Fruit fly (Drosophila melanogaster) whole organism, embryonic: ENCODE results near the gene Art1.

Experiments used
- Atf3 ChIP-seq: fragments of 200-800 bp; sonication (Bioruptor generic); optimal IDR thresholded peaks from 3 replicates; lab custom pipeline; 2016; ENCODE audit warnings: missing biosample characterization, missing genetic modification characterization
- BEAF-32 ChIP-seq: fragments of 200-800 bp; sonication (Bioruptor generic); optimal IDR thresholded peaks from 3 replicates; lab custom pipeline; 2017; ENCODE audit warnings: missing biosample characterization, missing genetic modification characterization, mild to moderate bottlenecking, moderate library complexity, missing genetic modification reagents
- Blimp-1 ChIP-seq: fragments of 200-800 bp; sonication (Bioruptor generic); optimal IDR thresholded peaks from 3 replicates; lab custom pipeline; 2018; ENCODE audit warnings: missing biosample characterization, missing genetic modification characterization, mild to moderate bottlenecking, moderate library complexity, missing genetic modification reagents
- CG11696 ChIP-seq: fragments of 200-800 bp; sonication (Bioruptor generic); IDR thresholded peaks from 2 replicates; pipeline ENCODE4 v1.3.6; 2022; ENCODE audit warnings: missing biosample characterization, missing genetic modification characterization
- CG1602 ChIP-seq: fragments of 200-800 bp; sonication (Bioruptor generic); optimal IDR thresholded peaks from 3 replicates; lab custom pipeline; 2016; ENCODE audit warnings: missing biosample characterization, missing genetic modification characterization
- CG18476 ChIP-seq: fragments of 200-800 bp; sonication (Bioruptor generic); optimal IDR thresholded peaks from 2 replicates; lab custom pipeline; 2016; ENCODE audit warnings: missing biosample characterization, mild to moderate bottlenecking, missing genetic modification characterization
- CG31441 ChIP-seq: fragments of 200-800 bp; sonication (Bioruptor generic); IDR thresholded peaks from 2 replicates; pipeline ENCODE4 v1.3.6; 2022; ENCODE audit warnings: missing biosample characterization, missing genetic modification characterization
- CG4617 ChIP-seq: fragments of 200-800 bp; sonication (Bioruptor generic); optimal IDR thresholded peaks from 3 replicates; lab custom pipeline; 2016; ENCODE audit warnings: missing biosample characterization, missing genetic modification characterization, borderline replicate concordance
- CG4820 ChIP-seq: fragments of 200-800 bp; sonication (Bioruptor generic); optimal IDR thresholded peaks from 3 replicates; lab custom pipeline; 2016; ENCODE audit warnings: missing biosample characterization, missing genetic modification characterization
- CG7556 ChIP-seq: fragments of 200-800 bp; sonication (Bioruptor generic); optimal IDR thresholded peaks from 2 replicates; lab custom pipeline; 2017; ENCODE audit warnings: missing biosample characterization, mild to moderate bottlenecking, missing genetic modification characterization
- D ChIP-seq, 2 experiments: fragments of 200-800 bp in 1 of 2; fragments of >200 bp in 1 of 2; sonication (Bioruptor generic) in 1 of 2; optimal IDR thresholded peaks; 2 replicates in 1 of 2; 3 replicates in 1 of 2; lab custom pipeline; 2017; ENCODE audit warnings: mild to moderate bottlenecking in 1 of 2, missing biosample characterization in 1 of 2, missing genetic modification characterization in 1 of 2, missing genetic modification reagents in 1 of 2
- Dp ChIP-seq: fragments of 200-800 bp; sonication (Bioruptor generic); optimal IDR thresholded peaks from 2 replicates; lab custom pipeline; 2018; ENCODE audit warnings: missing biosample characterization, mild to moderate bottlenecking, missing genetic modification characterization, moderate library complexity
- E2f1 ChIP-seq: fragments of 200-800 bp; sonication (Bioruptor generic); IDR thresholded peaks from 2 replicates; pipeline ENCODE4 v1.3.6; 2022; ENCODE audit warnings: missing biosample characterization, missing genetic modification characterization
- E2f2 ChIP-seq: fragments of 200-800 bp; sonication (Bioruptor generic); IDR thresholded peaks from 2 replicates; pipeline ENCODE4 v1.3.6; 2022; ENCODE audit warnings: missing biosample characterization, missing genetic modification characterization
- Ets97D ChIP-seq: fragments of 200-800 bp; sonication (Bioruptor generic); optimal IDR thresholded peaks from 3 replicates; lab custom pipeline; 2016; ENCODE audit warnings: missing biosample characterization, missing genetic modification characterization
- HHEX ChIP-seq: fragments of 200-800 bp; sonication (Bioruptor generic); optimal IDR thresholded peaks from 3 replicates; lab custom pipeline; 2017; ENCODE audit warnings: missing biosample characterization, mild to moderate bottlenecking, missing genetic modification characterization, missing genetic modification reagents
- Hr39 ChIP-seq: fragments of >200 bp; optimal IDR thresholded peaks from 2 replicates; lab custom pipeline; 2017
- Lim3 ChIP-seq: fragments of 200-800 bp; sonication (Bioruptor generic); IDR thresholded peaks from 2 replicates; pipeline ENCODE4 v1.3.6; 2022; ENCODE audit warnings: missing biosample characterization, missing genetic modification characterization
- MBD-R2 ChIP-seq: fragments of 200-800 bp; sonication (Bioruptor generic); IDR thresholded peaks from 2 replicates; pipeline ENCODE4 v1.3.6; 2022; ENCODE audit warnings: missing biosample characterization, missing genetic modification characterization
- MESR4 ChIP-seq: fragments of 200-800 bp; sonication (Bioruptor generic); optimal IDR thresholded peaks from 2 replicates; lab custom pipeline; 2018; ENCODE audit warnings: missing biosample characterization, mild to moderate bottlenecking, missing genetic modification characterization, moderate library complexity
- MTF-1 ChIP-seq: fragments of 200-800 bp; sonication (Bioruptor generic); optimal IDR thresholded peaks from 2 replicates; lab custom pipeline; 2018; ENCODE audit warnings: missing biosample characterization, mild to moderate bottlenecking, missing genetic modification characterization, borderline replicate concordance
- Myb ChIP-seq: fragments of 200-800 bp; sonication (Bioruptor generic); optimal IDR thresholded peaks from 2 replicates; lab custom pipeline; 2016; ENCODE audit warnings: missing biosample characterization, missing genetic modification characterization
- NC2α ChIP-seq: fragments of 200-800 bp; sonication (Bioruptor generic); optimal IDR thresholded peaks from 2 replicates; lab custom pipeline; 2016; ENCODE audit warnings: missing biosample characterization, missing genetic modification characterization
- NC2β ChIP-seq: fragments of 200-800 bp; sonication (Bioruptor generic); optimal IDR thresholded peaks from 2 replicates; lab custom pipeline; 2016; ENCODE audit warnings: missing biosample characterization, missing genetic modification characterization
- Rfx ChIP-seq: fragments of 200-800 bp; sonication (Bioruptor generic); IDR thresholded peaks from 2 replicates; pipeline ENCODE4 v1.3.6; 2022; ENCODE audit warnings: missing biosample characterization, missing genetic modification characterization
- Sry-β ChIP-seq: fragments of 200-800 bp; sonication (Bioruptor generic); optimal IDR thresholded peaks from 2 replicates; lab custom pipeline; 2018; ENCODE audit warnings: missing biosample characterization, mild to moderate bottlenecking, missing genetic modification characterization, moderate library complexity
- aop ChIP-seq: fragments of 200-800 bp; sonication (Bioruptor generic); IDR thresholded peaks from 2 replicates; pipeline ENCODE4 v1.3.6; 2022; ENCODE audit warnings: missing biosample characterization, missing genetic modification characterization
- br ChIP-seq: fragments of >200 bp; optimal IDR thresholded peaks from 2 replicates; lab custom pipeline; 2017
- btn ChIP-seq: fragments of 200-800 bp; sonication (Bioruptor generic); optimal IDR thresholded peaks from 2 replicates; lab custom pipeline; 2016; ENCODE audit warnings: missing biosample characterization, missing genetic modification characterization
- chif ChIP-seq, 2 experiments: fragments of 200-800 bp; sonication (Bioruptor generic); optimal IDR thresholded peaks; 3 replicates each; lab custom pipeline; 2016; ENCODE audit warnings: missing biosample characterization in 2 of 2, missing genetic modification characterization in 2 of 2
- crp ChIP-seq, 2 experiments: fragments of 200-800 bp; sonication (Bioruptor generic); optimal IDR thresholded peaks; 2 replicates in 1 of 2; 3 replicates in 1 of 2; lab custom pipeline; 2017; ENCODE audit warnings: missing biosample characterization in 2 of 2, missing genetic modification characterization in 2 of 2, mild to moderate bottlenecking in 1 of 2, moderate library complexity in 1 of 2
- fd96Cb ChIP-seq: fragments of 200-800 bp; sonication (Bioruptor generic); optimal IDR thresholded peaks from 2 replicates; lab custom pipeline; 2018; ENCODE audit warnings: missing biosample characterization, mild to moderate bottlenecking, missing genetic modification characterization, moderate library complexity
- gcm ChIP-seq: fragments of 200-800 bp; sonication (Bioruptor generic); optimal IDR thresholded peaks from 2 replicates; lab custom pipeline; 2019; ENCODE audit warnings: missing biosample characterization, mild to moderate bottlenecking, missing genetic modification characterization, moderate library complexity
- kay ChIP-seq: fragments of 200-800 bp; sonication (Bioruptor generic); optimal IDR thresholded peaks from 2 replicates; lab custom pipeline; 2016; ENCODE audit warnings: missing biosample characterization, missing genetic modification characterization
- pnt ChIP-seq: fragments of 200-800 bp; sonication (Bioruptor generic); optimal IDR thresholded peaks from 3 replicates; lab custom pipeline; 2016; ENCODE audit warnings: missing biosample characterization, missing genetic modification characterization
- pzg ChIP-seq: fragments of 200-800 bp; sonication (Bioruptor generic); optimal IDR thresholded peaks from 3 replicates; lab custom pipeline; 2018; ENCODE audit warnings: missing biosample characterization, mild to moderate bottlenecking, missing genetic modification characterization, moderate library complexity
- ranshi ChIP-seq: fragments of 200-800 bp; sonication (Bioruptor generic); IDR thresholded peaks from 2 replicates; pipeline ENCODE4 v1.3.6; 2022; ENCODE audit warnings: missing biosample characterization, missing genetic modification characterization
- sna ChIP-seq: fragments of 200-800 bp; sonication (Bioruptor generic); IDR thresholded peaks from 2 replicates; pipeline ENCODE4 v1.3.6; 2022; ENCODE audit warnings: missing biosample characterization, missing genetic modification characterization; ENCODE audit not compliant: partially characterized antibody
- stwl ChIP-seq: fragments of 200-800 bp; sonication (Bioruptor generic); optimal IDR thresholded peaks from 3 replicates; lab custom pipeline; 2018; ENCODE audit warnings: missing biosample characterization, mild to moderate bottlenecking, missing genetic modification characterization, moderate library complexity
- tgo ChIP-seq: fragments of 200-800 bp; sonication (Bioruptor generic); IDR thresholded peaks from 3 replicates; pipeline ENCODE4 v1.3.6; 2022; ENCODE audit warnings: missing biosample characterization, missing genetic modification characterization
- trem ChIP-seq: fragments of 200-800 bp; optimal IDR thresholded peaks from 3 replicates; lab custom pipeline; 2019; ENCODE audit warnings: missing biosample characterization, mild to moderate bottlenecking, missing genetic modification characterization, moderate library complexity
- trh ChIP-seq: fragments of 200-800 bp; sonication (Bioruptor generic); optimal IDR thresholded peaks from 2 replicates; lab custom pipeline; 2016; ENCODE audit warnings: missing biosample characterization, missing genetic modification characterization

Gene Art1

DNA sequence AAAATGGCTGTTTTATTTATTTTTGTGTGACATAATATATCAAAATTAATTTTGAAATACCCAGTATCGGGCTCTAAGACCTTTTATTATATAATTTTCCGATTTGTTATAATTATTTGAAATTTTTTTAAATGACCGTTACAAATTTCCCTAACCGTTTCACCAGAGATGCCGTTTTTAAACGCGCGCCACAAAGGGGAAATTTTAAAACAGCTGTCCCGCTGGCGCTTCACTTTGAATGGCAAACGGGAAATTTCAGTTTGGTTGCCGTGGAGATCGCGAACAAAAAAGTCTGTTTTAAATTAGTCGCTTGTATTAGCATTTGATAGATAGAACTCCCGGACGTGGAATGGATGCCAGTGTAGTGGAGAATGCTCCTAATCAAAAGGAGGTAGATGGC is 27.0 kb upstream of the Art1 start, which contains the start of the genes CG14693 and TTLL15:
Gene CG14693, minus strand, starts transcription at position 16 of the 400 bp plus-strand sequence.
Gene TTLL15, plus strand, starts transcription at position 257 of the 400 bp plus-strand sequence.
- no peak for TF ChIP-seq HHEX (GFP tag; lab: Kevin White, UChicago)
- no peak for TF ChIP-seq aop
- TF ChIP-seq pzg (GFP tag; lab: Kevin White, UChicago): peak; percentile 22
- TF ChIP-seq Rfx (GFP tag; lab: Robert Waterston, UW): peak; percentile 44; the same call in 1 of the 2 replicates
- peak; percentile 3 for TF ChIP-seq CG4617 (GFP tag; lab: Kevin White, UChicago)
- no peak for TF ChIP-seq ranshi (GFP tag; lab: Robert Waterston, UW)
- peak; percentile 46 for TF ChIP-seq MESR4 (GFP tag; lab: Kevin White, UChicago)
- TF ChIP-seq Dp (GFP tag; lab: Kevin White, UChicago): peak; percentile 84
- TF ChIP-seq sna: 0 out of 2 replicates have a peak, but pooled peaks have one; percentile 14
- TF ChIP-seq trem (tag; lab: Kevin White, UChicago): peak; percentile 32
- TF ChIP-seq Blimp-1 (GFP tag; lab: Kevin White, UChicago): peak; percentile 53
- TF ChIP-seq Atf3 (GFP tag; lab: Kevin White, UChicago): no peak
- TF ChIP-seq MBD-R2 (GFP tag; lab: Robert Waterston, UW): peak; percentile 23; the same call in 1 of the 2 replicates
- peak; percentile 37 for TF ChIP-seq Ets97D (GFP tag; lab: Kevin White, UChicago)
- peak; percentile 79 for TF ChIP-seq Myb (GFP tag; lab: Kevin White, UChicago)
- no peak for TF ChIP-seq CG1602 (GFP tag; lab: Kevin White, UChicago)
- no peak for TF ChIP-seq tgo (GFP tag; lab: Robert Waterston, UW)
- no peak for TF ChIP-seq CG31441 (GFP tag; lab: Robert Waterston, UW)
- no peak for TF ChIP-seq trh
- peak; percentile 19 to 85 for TF ChIP-seq crp (GFP tag; optimal IDR thresholded peaks at IDR 0.05; lab: Kevin White, UChicago)
- no peak for TF ChIP-seq br
- TF ChIP-seq gcm (GFP tag; lab: Kevin White, UChicago): no peak
- TF ChIP-seq pnt (GFP tag; lab: Kevin White, UChicago): no peak
- TF ChIP-seq stwl: peak; percentile 21
- TF ChIP-seq Sry-β (GFP tag; lab: Kevin White, UChicago): peak; percentile 85
- TF ChIP-seq E2f2: peak; percentile 92
- no peak for TF ChIP-seq E2f1 (GFP tag; lab: Robert Waterston, UW)

DNA sequence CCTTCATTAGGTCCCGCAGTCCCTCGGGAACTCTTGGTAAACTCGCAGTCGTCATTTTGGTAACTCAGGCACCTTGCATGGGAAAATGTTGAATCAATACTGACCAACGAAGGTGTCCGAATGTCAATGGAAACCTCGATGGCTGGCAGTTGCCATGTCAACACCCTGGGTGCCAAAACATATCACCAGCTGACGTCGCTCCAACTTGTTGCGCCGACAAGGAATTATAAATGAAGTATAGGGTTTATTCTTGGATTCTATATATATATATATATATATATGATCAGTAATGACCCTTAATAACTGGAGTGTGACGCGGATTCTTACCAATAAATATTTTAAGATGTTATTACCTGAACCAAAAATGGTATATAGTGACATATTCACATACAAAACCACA is 15.8 kb upstream of the Art1 start, which contains the start of gene CG14692:
Gene CG14692, minus strand, starts transcription at position 101 of the 400 bp plus-strand sequence.
- no peak for TF ChIP-seq D (optimal IDR thresholded peaks at IDR 0.05; lab: Kevin White, UChicago)
- no peak for TF ChIP-seq D (GFP tag; optimal IDR thresholded peaks at IDR 0.05; lab: Kevin White, UChicago)
- no peak for TF ChIP-seq Hr39
- no peak for TF ChIP-seq CG18476 (GFP tag; lab: Kevin White, UChicago)
- TF ChIP-seq NC2α (GFP tag; lab: Kevin White, UChicago): no peak
- no peak for TF ChIP-seq kay
- no peak for TF ChIP-seq Lim3
- no peak for TF ChIP-seq Myb (GFP tag; lab: Kevin White, UChicago)
- TF ChIP-seq CG11696 (GFP tag; lab: Robert Waterston, UW): no peak
- no peak for TF ChIP-seq chif (GFP tag; optimal IDR thresholded peaks at IDR 0.05; lab: Kevin White, UChicago)
- TF ChIP-seq CG4820 (GFP tag; lab: Kevin White, UChicago): no peak
- TF ChIP-seq MTF-1: no peak
- TF ChIP-seq NC2β (GFP tag; lab: Kevin White, UChicago): no peak
- TF ChIP-seq BEAF-32: no peak
- no peak for TF ChIP-seq btn (GFP tag; lab: Kevin White, UChicago)
- no peak for TF ChIP-seq CG7556 (GFP tag; lab: Kevin White, UChicago)
- no peak for TF ChIP-seq fd96Cb (tag; lab: Kevin White, UChicago)
